Worm (Caenorhabditis elegans) whole organism, L4 larva: Measurements from ENCODE around the gene gur-3.

ENCODE experiments used
- D1046.2 ChIP-seq: fragments of 200-800 bp; sonication (Bioruptor generic); IDR thresholded peaks from 2 replicates; pipeline ENCODE4 v1.3.6; 2022; ENCODE audit warnings: missing genetic modification characterization, missing compliant biosample characterization
- F10B5.3 ChIP-seq: sonication (generic microtip); optimal IDR thresholded peaks from 2 replicates; lab custom pipeline; 2016; ENCODE audit warnings: mild to moderate bottlenecking, missing genetic modification characterization, missing compliant biosample characterization
- R02D3.7 ChIP-seq: fragments of 150-350 bp; sonication (generic microtip); optimal IDR thresholded peaks from 3 replicates; lab custom pipeline; 2014; ENCODE audit warnings: missing biosample characterization, missing genetic modification characterization
- ama-1 ChIP-seq: fragments of 150-350 bp; optimal IDR thresholded peaks from 2 replicates; lab custom pipeline; 2014; ENCODE audit warnings: inconsistent platforms, mixed read lengths
- cey-2 ChIP-seq: sonication (generic microtip); optimal IDR thresholded peaks from 3 replicates; lab custom pipeline; 2017; ENCODE audit warnings: missing genetic modification characterization, mild to moderate bottlenecking, missing compliant biosample characterization, antibody characterized with exemption, borderline replicate concordance; ENCODE audit not compliant: insufficient read depth
- lin-13 ChIP-seq: fragments of 150-350 bp; optimal IDR thresholded peaks from 2 replicates; lab custom pipeline; 2014; ENCODE audit warnings: missing biosample characterization, missing genetic modification reagents, missing genetic modification characterization
- lir-3 ChIP-seq: sonication (generic microtip); optimal IDR thresholded peaks from 2 replicates; lab custom pipeline; 2016; ENCODE audit warnings: mild to moderate bottlenecking, missing genetic modification characterization, missing compliant biosample characterization
- lsy-2 ChIP-seq, 2 experiments: fragments of 150-350 bp in 1 of 2; sonication (generic microtip) in 1 of 2; optimal IDR thresholded peaks; 2 replicates each; lab custom pipeline; 2014 to 2017; ENCODE audit warnings: missing biosample characterization in 2 of 2, missing genetic modification characterization in 2 of 2
- mdl-1 ChIP-seq, 2 experiments: fragments of 150-350 bp in 1 of 2; sonication (generic microtip) in 1 of 2; optimal IDR thresholded peaks; 2 replicates each; lab custom pipeline; 2014 to 2017; ENCODE audit warnings: missing biosample characterization in 2 of 2, missing genetic modification characterization in 2 of 2
- mep-1 ChIP-seq: fragments of 150-350 bp; sonication (generic microtip); optimal IDR thresholded peaks from 3 replicates; lab custom pipeline; 2014; ENCODE audit warnings: missing biosample characterization, missing genetic modification characterization
- nhr-237 ChIP-seq: sonication (generic microtip); optimal IDR thresholded peaks from 2 replicates; lab custom pipeline; 2017; ENCODE audit warnings: missing biosample characterization, missing genetic modification characterization
- pqm-1 ChIP-seq: sonication (generic microtip); optimal IDR thresholded peaks from 2 replicates; lab custom pipeline; 2017; ENCODE audit warnings: missing biosample characterization, missing genetic modification characterization
- unc-62 ChIP-seq, 3 experiments: fragments of 150-350 bp in 1 of 3; sonication (generic microtip); optimal IDR thresholded peaks in 2 of 3; peaks in 1 of 3; 1 replicate in 1 of 3; 2 replicates in 2 of 3; lab custom pipeline; 2014 to 2017; ENCODE audit warnings: missing biosample characterization in 3 of 3, missing genetic modification characterization in 3 of 3, missing genetic modification reagents in 3 of 3, missing genotype in 1 of 3

DNA sequence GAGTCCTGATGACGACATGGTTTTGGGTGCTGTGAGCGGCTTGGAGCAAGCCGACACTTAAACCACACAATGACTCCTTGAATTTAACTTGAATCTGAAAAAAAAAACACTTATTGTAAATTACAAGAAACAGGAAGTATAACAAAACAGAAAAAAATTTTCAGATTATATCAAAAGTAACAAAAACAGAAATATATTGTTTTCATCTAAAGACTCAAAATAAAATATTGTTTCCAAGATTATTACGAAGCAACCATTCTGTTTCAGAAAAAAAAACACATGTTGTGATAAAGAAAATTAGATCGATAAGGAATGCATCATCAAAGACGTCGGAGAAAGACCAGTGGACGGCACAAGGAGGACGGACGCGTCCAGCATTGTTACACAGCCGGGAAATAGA, 22.5 kb upstream of the gur-3 start, which contains the start of gene mig-15:
- TF ChIP-seq nhr-237 (tag; lab: Kevin White, UChicago) (no peak), F10B5.3 (no peak), mep-1 (tag; lab: Kevin White, UChicago) (no peak), lir-3 (no peak), pqm-1 (tag; lab: Kevin White, UChicago) (no peak), lsy-2 (tag; optimal IDR thresholded peaks at IDR 0.05; lab: Kevin White, UChicago) (no peak), ama-1 (lab: Kevin White, UChicago) (no peak), R02D3.7 (tag; lab: Kevin White, UChicago) (no peak), unc-62 (GFP tag; optimal IDR thresholded peaks at IDR 0.05 in 1 of 2; lab: Kevin White, UChicago) (no peak), unc-62 (tag; optimal IDR thresholded peaks at IDR 0.05; lab: Kevin White, UChicago) (no peak), lin-13 (GFP tag; lab: Kevin White, UChicago) (no peak), D1046.2 (GFP tag; lab: Robert Waterston, UW) (no peak), cey-2 (no peak), mdl-1 (tag; optimal IDR thresholded peaks at IDR 0.05; lab: Kevin White, UChicago) (no peak)
